Worm (Caenorhabditis elegans): ENCODE results near the gene srm-4.

DNA sequence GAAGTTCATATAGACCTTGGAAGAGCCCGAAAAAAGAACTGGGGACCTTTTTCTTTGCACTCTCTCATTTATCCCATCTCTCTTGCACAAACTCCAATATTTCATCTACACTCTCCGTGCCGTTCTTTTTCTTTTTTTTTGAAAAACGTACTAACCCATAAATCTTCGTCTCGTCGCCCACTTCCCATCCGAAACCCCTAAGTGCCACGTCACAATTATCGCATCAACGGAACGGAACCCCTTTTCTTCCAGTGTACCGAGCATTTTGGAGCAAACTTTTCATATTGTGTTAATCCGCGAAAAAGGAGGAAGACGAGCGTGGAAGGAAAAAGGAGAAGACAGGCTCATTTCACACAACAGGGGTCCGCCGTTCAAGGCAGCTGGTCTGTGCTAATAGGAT is 36.2 kb downstream of the srm-4 start:
- TF ChIP-seq klf-2 (GFP tag; conservative IDR thresholded peaks at IDR 0.05) (no peak), T22C8.4 (GFP tag; IDR thresholded peaks at IDR 0.05) (no peak), tab-1 (GFP tag; IDR thresholded peaks at IDR 0.05) (no peak), med-1 (GFP tag; optimal IDR thresholded peaks at IDR 0.05; ENCODE audit: insufficient read depth) (no peak), ztf-29 (GFP tag; IDR thresholded peaks at IDR 0.05) (no peak), ztf-23 (GFP tag; IDR thresholded peaks at IDR 0.05) (no peak), flt-1 (GFP tag; IDR thresholded peaks at IDR 0.05) (no peak), cog-1 (tag; optimal IDR thresholded peaks at IDR 0.05) (no peak), ref-1 (GFP tag; conservative IDR thresholded peaks at IDR 0.05) (no peak)
